Fruit fly (Drosophila melanogaster) whole organism, embryonic: Measurements from ENCODE around the gene CG34149.

Source experiments
- CG10147 ChIP-seq: fragments of 200-800 bp; sonication (Bioruptor generic); optimal IDR thresholded peaks from 2 replicates; lab custom pipeline; 2019; ENCODE audit warnings: missing biosample characterization, mild to moderate bottlenecking, missing genetic modification characterization, moderate library complexity
- CG11504 ChIP-seq: fragments of 200-800 bp; sonication (Bioruptor generic); optimal IDR thresholded peaks from 3 replicates; lab custom pipeline; 2019; ENCODE audit warnings: missing biosample characterization, mild to moderate bottlenecking, missing genetic modification characterization, moderate library complexity
- CG11696 ChIP-seq: fragments of 200-800 bp; sonication (Bioruptor generic); IDR thresholded peaks from 2 replicates; pipeline ENCODE4 v1.3.6; 2022; ENCODE audit warnings: missing biosample characterization, missing genetic modification characterization
- CG12104 ChIP-seq: fragments of 200-800 bp; sonication (Bioruptor generic); optimal IDR thresholded peaks from 3 replicates; lab custom pipeline; 2016; ENCODE audit warnings: missing biosample characterization, missing genetic modification characterization
- CG12391 ChIP-seq: fragments of 200-800 bp; sonication (Bioruptor generic); optimal IDR thresholded peaks from 3 replicates; lab custom pipeline; 2018; ENCODE audit warnings: missing biosample characterization, mild to moderate bottlenecking, missing genetic modification characterization, moderate library complexity
- CG15514 ChIP-seq: fragments of 200-800 bp; sonication (Bioruptor generic); optimal IDR thresholded peaks from 3 replicates; lab custom pipeline; 2017; ENCODE audit warnings: missing biosample characterization, missing genetic modification characterization, mild to moderate bottlenecking, moderate library complexity, missing genetic modification reagents
- CG17361 ChIP-seq: fragments of 200-800 bp; sonication (Bioruptor generic); IDR thresholded peaks from 3 replicates; pipeline ENCODE4 v1.3.6; 2022; ENCODE audit warnings: missing biosample characterization, missing genetic modification characterization
- CG17385 ChIP-seq: fragments of 200-800 bp; sonication (Bioruptor generic); optimal IDR thresholded peaks from 3 replicates; lab custom pipeline; 2018; ENCODE audit warnings: missing biosample characterization, mild to moderate bottlenecking, missing genetic modification characterization
- CG17568 ChIP-seq: fragments of 200-800 bp; sonication (Bioruptor generic); optimal IDR thresholded peaks from 2 replicates; lab custom pipeline; 2018; ENCODE audit warnings: missing biosample characterization, mild to moderate bottlenecking, missing genetic modification characterization, moderate library complexity
- CG18011 ChIP-seq: fragments of 200-800 bp; sonication (Bioruptor generic); optimal IDR thresholded peaks from 2 replicates; lab custom pipeline; 2017; ENCODE audit warnings: missing biosample characterization, missing genetic modification characterization, mild to moderate bottlenecking, moderate library complexity, missing genotype
- CG18619 ChIP-seq: fragments of 200-800 bp; sonication (Bioruptor generic); optimal IDR thresholded peaks from 3 replicates; lab custom pipeline; 2017; ENCODE audit warnings: missing biosample characterization, mild to moderate bottlenecking, missing genetic modification characterization
- CG2116 ChIP-seq: fragments of 200-800 bp; sonication (Bioruptor generic); optimal IDR thresholded peaks from 3 replicates; lab custom pipeline; 2018; ENCODE audit warnings: missing biosample characterization, mild to moderate bottlenecking, missing genetic modification characterization
- CG2678 ChIP-seq: fragments of 200-800 bp; sonication (Bioruptor generic); optimal IDR thresholded peaks from 3 replicates; lab custom pipeline; 2019; ENCODE audit warnings: missing biosample characterization, mild to moderate bottlenecking, missing genetic modification characterization, moderate library complexity
- CG30020 ChIP-seq: fragments of 200-800 bp; optimal IDR thresholded peaks from 2 replicates; lab custom pipeline; 2019; ENCODE audit warnings: missing biosample characterization, mild to moderate bottlenecking, missing genetic modification characterization, moderate library complexity
- CG30403 ChIP-seq: fragments of 200-800 bp; sonication (Bioruptor generic); optimal IDR thresholded peaks from 3 replicates; lab custom pipeline; 2016; ENCODE audit warnings: missing biosample characterization, missing genetic modification characterization
- CG4328 ChIP-seq: fragments of 200-800 bp; sonication (Bioruptor generic); optimal IDR thresholded peaks from 3 replicates; lab custom pipeline; 2017; ENCODE audit warnings: missing biosample characterization, missing genetic modification reagents, missing genetic modification characterization
- CG4617 ChIP-seq: fragments of 200-800 bp; sonication (Bioruptor generic); optimal IDR thresholded peaks from 3 replicates; lab custom pipeline; 2016; ENCODE audit warnings: missing biosample characterization, missing genetic modification characterization, borderline replicate concordance
- CG4854 ChIP-seq: fragments of 200-800 bp; sonication (Bioruptor generic); optimal IDR thresholded peaks from 2 replicates; lab custom pipeline; 2016; ENCODE audit warnings: missing biosample characterization, missing genetic modification characterization, inconsistent platforms
- CG6654 ChIP-seq: fragments of 200-800 bp; sonication (Bioruptor generic); optimal IDR thresholded peaks from 2 replicates; lab custom pipeline; 2017; ENCODE audit warnings: missing biosample characterization, mild to moderate bottlenecking, missing genetic modification characterization
- CG8924 ChIP-seq: fragments of 200-800 bp; optimal IDR thresholded peaks from 3 replicates; lab custom pipeline; 2019; ENCODE audit warnings: missing biosample characterization, mild to moderate bottlenecking, missing genetic modification characterization, moderate library complexity
- CG9797 ChIP-seq: fragments of 200-800 bp; sonication (Bioruptor generic); optimal IDR thresholded peaks from 3 replicates; lab custom pipeline; 2018; ENCODE audit warnings: missing biosample characterization, mild to moderate bottlenecking, missing genetic modification characterization
- CG9817 ChIP-seq: fragments of 200-800 bp; sonication (Bioruptor generic); optimal IDR thresholded peaks from 2 replicates; lab custom pipeline; 2018; ENCODE audit warnings: missing biosample characterization, mild to moderate bottlenecking, missing genetic modification characterization, moderate library complexity
- Camta ChIP-seq: fragments of 200-800 bp; sonication (Bioruptor generic); optimal IDR thresholded peaks from 2 replicates; lab custom pipeline; 2016; ENCODE audit warnings: missing biosample characterization, missing genetic modification characterization
- Chrac-16 ChIP-seq: fragments of 200-800 bp; sonication (Bioruptor generic); optimal IDR thresholded peaks from 3 replicates; lab custom pipeline; 2016; ENCODE audit warnings: missing biosample characterization, missing genetic modification characterization
- CoRest ChIP-seq: fragments of 200-800 bp; sonication (Bioruptor generic); optimal IDR thresholded peaks from 3 replicates; lab custom pipeline; 2018; ENCODE audit warnings: missing biosample characterization, mild to moderate bottlenecking, missing genetic modification characterization, moderate library complexity
- D19A ChIP-seq: fragments of 200-800 bp; optimal IDR thresholded peaks from 3 replicates; lab custom pipeline; 2019; ENCODE audit warnings: missing biosample characterization, mild to moderate bottlenecking, missing genetic modification characterization, moderate library complexity
- D19B ChIP-seq: fragments of 200-800 bp; sonication (Bioruptor generic); optimal IDR thresholded peaks from 2 replicates; lab custom pipeline; 2017; ENCODE audit warnings: missing biosample characterization, mild to moderate bottlenecking, missing genetic modification characterization
- Dad ChIP-seq: fragments of 200-800 bp; sonication (Bioruptor generic); optimal IDR thresholded peaks from 3 replicates; lab custom pipeline; 2016; ENCODE audit warnings: missing biosample characterization, missing genetic modification characterization
- Dek ChIP-seq: fragments of 200-800 bp; sonication (Bioruptor generic); optimal IDR thresholded peaks from 3 replicates; lab custom pipeline; 2019; ENCODE audit warnings: missing biosample characterization, mild to moderate bottlenecking, missing genetic modification characterization, moderate library complexity
- Dip3 ChIP-seq: fragments of 200-800 bp; sonication (Bioruptor generic); optimal IDR thresholded peaks from 3 replicates; lab custom pipeline; 2016; ENCODE audit warnings: missing biosample characterization, missing genetic modification characterization
- HLHmδ ChIP-seq: fragments of 200-800 bp; sonication (Bioruptor generic); optimal IDR thresholded peaks from 2 replicates; lab custom pipeline; 2018; ENCODE audit warnings: missing biosample characterization, mild to moderate bottlenecking, missing genetic modification characterization, moderate library complexity
- MESR4 ChIP-seq: fragments of 200-800 bp; sonication (Bioruptor generic); optimal IDR thresholded peaks from 2 replicates; lab custom pipeline; 2018; ENCODE audit warnings: missing biosample characterization, mild to moderate bottlenecking, missing genetic modification characterization, moderate library complexity
- Myb ChIP-seq: fragments of 200-800 bp; sonication (Bioruptor generic); optimal IDR thresholded peaks from 2 replicates; lab custom pipeline; 2016; ENCODE audit warnings: missing biosample characterization, missing genetic modification characterization
- Nf-YC ChIP-seq: fragments of 200-800 bp; optimal IDR thresholded peaks from 3 replicates; lab custom pipeline; 2019; ENCODE audit warnings: missing biosample characterization, mild to moderate bottlenecking, missing genetic modification characterization, moderate library complexity
- Sin3A ChIP-seq: fragments of >200 bp; optimal IDR thresholded peaks from 2 replicates; lab custom pipeline; 2018
- da ChIP-seq: fragments of 200-800 bp; sonication (Bioruptor generic); optimal IDR thresholded peaks from 2 replicates; lab custom pipeline; 2016; ENCODE audit warnings: missing biosample characterization, missing genetic modification characterization
- dmrt99B ChIP-seq: fragments of 200-800 bp; sonication (Bioruptor generic); optimal IDR thresholded peaks from 2 replicates; lab custom pipeline; 2018; ENCODE audit warnings: missing biosample characterization, mild to moderate bottlenecking, missing genetic modification characterization, moderate library complexity
- dysf ChIP-seq: fragments of 200-800 bp; sonication (Bioruptor generic); IDR thresholded peaks from 3 replicates; pipeline ENCODE4 v1.3.6; 2022; ENCODE audit warnings: missing biosample characterization, missing genetic modification characterization
- gsb-n ChIP-seq: fragments of 200-800 bp; sonication (Bioruptor generic); optimal IDR thresholded peaks from 3 replicates; lab custom pipeline; 2018; ENCODE audit warnings: missing biosample characterization, mild to moderate bottlenecking, missing genetic modification characterization
- knrl ChIP-seq: fragments of 200-800 bp; sonication (Bioruptor generic); IDR thresholded peaks from 3 replicates; pipeline ENCODE4 v1.3.6; 2022; ENCODE audit warnings: missing biosample characterization, missing genetic modification characterization; ENCODE audit not compliant: partially characterized antibody
- lbe ChIP-seq: fragments of 200-800 bp; sonication (Bioruptor generic); optimal IDR thresholded peaks from 2 replicates; lab custom pipeline; 2016; ENCODE audit warnings: missing biosample characterization, mild to moderate bottlenecking, missing genetic modification characterization
- nerfin-1 ChIP-seq: fragments of 200-800 bp; sonication (Bioruptor generic); optimal IDR thresholded peaks from 3 replicates; lab custom pipeline; 2019; ENCODE audit warnings: missing biosample characterization, mild to moderate bottlenecking, missing genetic modification characterization, moderate library complexity
- nmo ChIP-seq: fragments of 200-800 bp; sonication (Bioruptor generic); optimal IDR thresholded peaks from 2 replicates; lab custom pipeline; 2018; ENCODE audit warnings: missing biosample characterization, mild to moderate bottlenecking, missing genetic modification characterization, moderate library complexity
- onecut ChIP-seq: fragments of 200-800 bp; sonication (Bioruptor generic); IDR thresholded peaks from 2 replicates; pipeline ENCODE4 v1.3.6; 2022; ENCODE audit warnings: missing biosample characterization, missing genetic modification characterization
- sens ChIP-seq: fragments of 200-800 bp; sonication (Bioruptor generic); peaks from one replicate; lab custom pipeline; 2016; ENCODE audit warnings: missing biosample characterization, missing genetic modification characterization
- sqz ChIP-seq: fragments of 200-800 bp; sonication (Bioruptor generic); optimal IDR thresholded peaks from 3 replicates; lab custom pipeline; 2018; ENCODE audit warnings: missing biosample characterization, mild to moderate bottlenecking, missing genetic modification characterization
- stwl ChIP-seq: fragments of 200-800 bp; sonication (Bioruptor generic); optimal IDR thresholded peaks from 3 replicates; lab custom pipeline; 2018; ENCODE audit warnings: missing biosample characterization, mild to moderate bottlenecking, missing genetic modification characterization, moderate library complexity
- trh ChIP-seq: fragments of 200-800 bp; sonication (Bioruptor generic); optimal IDR thresholded peaks from 2 replicates; lab custom pipeline; 2016; ENCODE audit warnings: missing biosample characterization, missing genetic modification characterization

The CG34149 gene

DNA sequence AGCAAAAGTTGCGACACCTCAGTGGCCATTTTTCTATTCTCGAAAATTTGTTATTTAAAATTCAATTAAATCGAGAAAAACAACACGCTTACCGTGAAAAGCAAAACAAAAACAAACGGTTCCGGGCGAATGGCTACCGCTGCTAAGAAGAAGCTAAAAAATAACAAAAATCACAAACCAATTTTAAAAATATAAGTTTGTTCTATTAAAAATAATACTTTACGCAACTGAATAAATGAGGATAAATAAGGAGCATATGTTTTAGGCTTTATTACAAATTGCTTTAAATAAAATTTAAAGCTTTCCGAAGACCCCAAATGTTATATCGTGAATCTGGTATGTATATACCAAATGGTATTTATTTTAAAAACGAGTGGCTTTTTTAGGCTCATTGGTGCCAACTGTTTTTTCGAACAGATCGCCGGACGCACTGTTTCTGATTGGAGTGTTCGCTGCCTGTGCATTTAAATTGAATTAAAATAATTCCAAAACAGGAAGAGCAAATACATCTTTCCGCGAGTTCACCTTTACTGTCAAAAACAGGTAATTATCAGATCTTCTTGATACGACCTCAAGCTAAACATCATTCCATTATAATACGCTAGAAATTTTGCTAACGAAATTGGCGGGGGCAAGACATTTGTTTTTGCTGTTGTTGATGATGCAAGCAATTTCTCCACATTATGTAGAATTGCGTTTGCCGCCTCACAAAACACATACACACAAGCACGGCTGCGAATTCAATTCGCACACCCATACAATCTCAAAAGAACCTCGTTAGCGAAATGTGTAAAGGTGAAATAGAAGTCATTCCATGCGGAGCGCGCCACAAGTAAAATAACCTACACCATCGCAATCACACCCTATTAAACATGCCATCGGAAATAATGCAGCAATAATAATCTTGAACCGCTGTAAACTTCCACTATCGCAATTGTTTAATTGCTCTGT is 12.5 kb upstream of the CG34149 start, which contains the start of the genes Polr3F and PyK (continued):
- TF ChIP-seq D19A (tag; lab: Kevin White, UChicago) (peak; percentile 7), CG9817 (tag; lab: Kevin White, UChicago) (peak; percentile 7), CG15514 (peak; percentile 66), Chrac-16 (GFP tag; lab: Kevin White, UChicago) (peak; percentile 8), stwl (peak; percentile 55), sens (GFP tag; lab: Kevin White, UChicago) (peak; percentile 80), trh (no peak), CoRest (peak; percentile 52), Dip3 (GFP tag; lab: Kevin White, UChicago) (peak; percentile 10), sqz (GFP tag; lab: Kevin White, UChicago) (peak; percentile 33), CG12391 (peak; percentile 73), Camta (GFP tag; lab: Kevin White, UChicago) (peak; percentile 46), CG17385 (GFP tag; lab: Kevin White, UChicago) (peak; percentile 98), MESR4 (GFP tag; lab: Kevin White, UChicago) (peak; percentile 27), Myb (GFP tag; lab: Kevin White, UChicago) (peak; percentile 69), CG9797 (GFP tag; lab: Kevin White, UChicago) (peak; percentile 40), Dek (tag; lab: Kevin White, UChicago) (peak; percentile 3), CG4854 (GFP tag; lab: Kevin White, UChicago) (peak; percentile 27), CG6654 (GFP tag; lab: Kevin White, UChicago) (no peak), CG30403 (peak; percentile 29), Nf-YC (tag; lab: Kevin White, UChicago) (peak; percentile 50), dmrt99B (tag; lab: Kevin White, UChicago) (peak; percentile 3), da (no peak), CG4617 (GFP tag; lab: Kevin White, UChicago) (peak; percentile 30), CG18619 (GFP tag; lab: Kevin White, UChicago) (no peak), nerfin-1 (tag; lab: Kevin White, UChicago) (no peak), CG2678 (tag; lab: Kevin White, UChicago) (peak; percentile 46), Sin3A (peak; percentile 18), CG11696 (GFP tag; lab: Robert Waterston, UW) (no peak), dysf (no peak), Dad (GFP tag; lab: Kevin White, UChicago) (peak; percentile 8), CG11504 (tag; lab: Kevin White, UChicago) (peak; percentile 49), CG2116 (peak; percentile 32), CG4328 (GFP tag; lab: Kevin White, UChicago) (no peak), CG18011 (GFP tag; lab: Kevin White, UChicago) (no peak), lbe (GFP tag; lab: Kevin White, UChicago) (peak; percentile 32), knrl (GFP tag; lab: Robert Waterston, UW) (0 out of 3 replicates have a peak, but pooled peaks have one; percentile 26), CG17361 (GFP tag; lab: Robert Waterston, UW) (peak; percentile 55; the same call in 2 of the 3 replicates), CG12104 (GFP tag; lab: Kevin White, UChicago) (peak; percentile 29), HLHmδ (GFP tag; lab: Kevin White, UChicago) (no peak), gsb-n (tag; lab: Kevin White, UChicago) (peak; percentile 13), nmo (GFP tag; lab: Kevin White, UChicago) (peak; percentile 54), CG17568 (GFP tag; lab: Kevin White, UChicago) (peak; percentile 1), CG30020 (tag; lab: Kevin White, UChicago) (peak; percentile 38), onecut (GFP tag; lab: Robert Waterston, UW) (no peak), D19B (peak; percentile 6), CG10147 (GFP tag; lab: Kevin White, UChicago) (peak; percentile 14), CG8924 (tag; lab: Kevin White, UChicago) (peak; percentile 34)
